Worm (Caenorhabditis elegans): ENCODE data around the gene mbr-1.

ce11 chrX:10681698-10682097 lies 40.2 kb downstream of the mbr-1 start, which contains the start of gene phf-31:
- TF ChIP-seq dao-5 (tag; optimal IDR thresholded peaks at IDR 0.05) (no peak), him-1 (tag; optimal IDR thresholded peaks at IDR 0.05) (no peak), W03F9.2 (tag; optimal IDR thresholded peaks at IDR 0.05) (no peak)

Measured in whole organism, L4/young adult.